Fruit fly (Drosophila melanogaster) whole organism, wandering third instar larva: Measurements from ENCODE around the gene CG15818.

Experiments used
- Dfd ChIP-seq: fragments of >200 bp; optimal IDR thresholded peaks from 2 replicates; lab custom pipeline; 2017; ENCODE audit warnings: missing biosample characterization, missing genetic modification characterization
- Dif ChIP-seq: fragments of 200-275, 200-300 bp; sonication (Bioruptor generic); optimal IDR thresholded peaks from 2 replicates; lab custom pipeline; 2018; ENCODE audit warnings: missing biosample characterization, missing genetic modification characterization; ENCODE audit not compliant: partially characterized antibody
- GATAd ChIP-seq: sonication (Bioruptor generic); optimal IDR thresholded peaks from 2 replicates; lab custom pipeline; 2016; ENCODE audit warnings: missing biosample characterization, missing genetic modification characterization
- Hr78 ChIP-seq: fragments of >200 bp; optimal IDR thresholded peaks from 2 replicates; lab custom pipeline; 2017; ENCODE audit warnings: missing biosample characterization, missing genetic modification characterization
- Myc ChIP-seq: fragments of >200 bp; optimal IDR thresholded peaks from 2 replicates; lab custom pipeline; 2017
- OdsH ChIP-seq: fragments of 200-800 bp; sonication (Bioruptor generic); optimal IDR thresholded peaks from 2 replicates; lab custom pipeline; 2016; ENCODE audit warnings: missing biosample characterization, mild to moderate bottlenecking, missing genetic modification characterization
- dmrt93B ChIP-seq: fragments of 200-800 bp; sonication (Bioruptor generic); optimal IDR thresholded peaks from 2 replicates; lab custom pipeline; 2018; ENCODE audit warnings: missing biosample characterization, mild to moderate bottlenecking, missing genetic modification characterization
- pan ChIP-seq: fragments of >200 bp; optimal IDR thresholded peaks from 2 replicates; lab custom pipeline; 2017
- psq ChIP-seq: fragments of 200-800 bp; sonication (Bioruptor generic); optimal IDR thresholded peaks from 3 replicates; lab custom pipeline; 2017; ENCODE audit warnings: missing biosample characterization, mild to moderate bottlenecking, missing genetic modification characterization, moderate library complexity
- tai ChIP-seq: sonication (Bioruptor generic); optimal IDR thresholded peaks from 2 replicates; lab custom pipeline; 2016; ENCODE audit warnings: missing biosample characterization, missing genetic modification characterization
- woc ChIP-seq: sonication (Bioruptor generic); optimal IDR thresholded peaks from 2 replicates; lab custom pipeline; 2016; ENCODE audit warnings: missing biosample characterization, mild to moderate bottlenecking, missing genetic modification characterization

- no peak for TF ChIP-seq pan
- TF ChIP-seq Myc (lab: Kevin White, UChicago) = peak; percentile 92
- no peak for TF ChIP-seq Hr78
- no peak for TF ChIP-seq GATAd (GFP tag; lab: Kevin White, UChicago)
- TF ChIP-seq tai (GFP tag; lab: Kevin White, UChicago) = no peak
- TF ChIP-seq Dif (GFP tag; lab: Kevin White, UChicago) = peak; percentile 10
- TF ChIP-seq OdsH = no peak
- no peak for TF ChIP-seq psq (GFP tag; lab: Kevin White, UChicago)
- no peak for TF ChIP-seq woc (GFP tag; lab: Kevin White, UChicago)
- no peak for TF ChIP-seq dmrt93B (GFP tag; lab: Kevin White, UChicago)
- TF ChIP-seq Dfd (GFP tag; lab: Kevin White, UChicago) = no peak
These were observed 22.7 kb upstream of the CG15818 start, which contains the start of the genes CG5149 and gudu for dm6 chr2L:7387813-7388558.
